5 fruit fly cellular contexts compared by ENCODE assay signal in the genomic region with DNA sequence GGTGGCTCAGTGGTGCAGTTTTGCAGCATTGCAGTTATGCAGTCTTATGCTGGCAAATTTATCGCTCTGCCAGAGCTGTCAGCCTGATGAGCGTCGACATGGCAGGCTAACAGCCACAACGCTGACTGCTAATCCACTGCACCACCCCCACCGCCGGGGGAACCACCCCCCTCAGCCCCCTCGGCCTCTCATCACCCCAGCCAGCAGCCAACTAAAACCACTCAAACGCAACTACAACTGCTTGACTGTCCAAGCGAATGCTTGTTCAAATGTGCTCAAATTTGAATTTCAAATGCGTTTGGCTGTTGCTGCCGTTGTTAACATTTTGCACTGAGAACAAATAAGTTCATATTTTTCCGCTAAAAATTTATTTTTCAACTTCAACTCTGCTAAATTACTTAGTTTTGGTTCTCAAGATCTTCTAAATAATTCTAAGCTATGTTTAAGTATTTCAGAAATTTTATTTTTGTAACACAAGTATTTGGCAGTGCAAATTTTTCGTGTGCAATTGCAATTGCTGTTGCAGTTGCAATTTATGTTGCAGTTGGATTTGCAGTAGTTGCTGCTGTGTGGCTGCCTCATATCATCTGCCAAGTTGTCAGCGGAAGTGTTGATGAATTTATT.
TF ChIP-seq lines count a peak whose summit lies in the region.

No protein-coding gene starts in this region.

- TF ChIP-seq CTCF in whole organism, embryonic (GFP tag; optimal IDR thresholded peaks at IDR 0.05; lab: Kevin White, UChicago) = no peak

TF ChIP-seq in whole organism, adult, 20 proteins besides CTCF, POLR2A, EP300 and RAD21:
- no peak for TF ChIP-seq bab1 (GFP tag; optimal IDR thresholded peaks at IDR 0.05; lab: Kevin White, UChicago)
- no peak for TF ChIP-seq Crg-1 (GFP tag; optimal IDR thresholded peaks at IDR 0.05; lab: Kevin White, UChicago)
- peak; percentile 78 for TF ChIP-seq tj (GFP tag; optimal IDR thresholded peaks at IDR 0.05; lab: Kevin White, UChicago)
- TF ChIP-seq cic (GFP tag; optimal IDR thresholded peaks at IDR 0.05; lab: Kevin White, UChicago) = no peak
- no peak for TF ChIP-seq CG1620 (GFP tag; optimal IDR thresholded peaks at IDR 0.05; lab: Kevin White, UChicago)
- peak; percentile 22 for TF ChIP-seq CG7045 (GFP tag; optimal IDR thresholded peaks at IDR 0.05; lab: Kevin White, UChicago)
- TF ChIP-seq CG33017 (tag; optimal IDR thresholded peaks at IDR 0.05; lab: Kevin White, UChicago) = peak; percentile 5
- TF ChIP-seq cnc (optimal IDR thresholded peaks at IDR 0.05; lab: Kevin White, UChicago) = no peak
- TF ChIP-seq Hr96 (GFP tag; optimal IDR thresholded peaks at IDR 0.05; lab: Kevin White, UChicago) = no peak
- TF ChIP-seq CG7101 (tag; optimal IDR thresholded peaks at IDR 0.05; lab: Kevin White, UChicago) = peak; percentile 13
- no peak for TF ChIP-seq CG12768 (GFP tag; optimal IDR thresholded peaks at IDR 0.05; lab: Kevin White, UChicago)
- TF ChIP-seq CG14711 (tag; optimal IDR thresholded peaks at IDR 0.05; lab: Kevin White, UChicago) = peak; percentile 13
- TF ChIP-seq ovo (GFP tag; optimal IDR thresholded peaks at IDR 0.05; lab: Kevin White, UChicago) = no peak
- TF ChIP-seq toe (GFP tag; optimal IDR thresholded peaks at IDR 0.05; lab: Kevin White, UChicago) = no peak

TF ChIP-seq in whole organism, embryonic, 481 proteins besides CTCF, POLR2A, EP300 and RAD21 (continues in another document):
- TF ChIP-seq CG14710 (tag; optimal IDR thresholded peaks at IDR 0.05; lab: Kevin White, UChicago) (no peak), CG4424 (GFP tag; optimal IDR thresholded peaks at IDR 0.05; lab: Kevin White, UChicago) (peak; percentile 25), CG10654 (GFP tag; optimal IDR thresholded peaks at IDR 0.05; lab: Kevin White, UChicago) (no peak), CG12155 (GFP tag; optimal IDR thresholded peaks at IDR 0.05; lab: Kevin White, UChicago) (no peak), CG6683 (GFP tag; optimal IDR thresholded peaks at IDR 0.05; lab: Kevin White, UChicago) (no peak), Hand (GFP tag; optimal IDR thresholded peaks at IDR 0.05; lab: Kevin White, UChicago) (no peak), GATAe (GFP tag; conservative IDR thresholded peaks at IDR 0.05; lab: Robert Waterston, UW) (no peak), ERR (GFP tag; optimal IDR thresholded peaks at IDR 0.05; lab: Kevin White, UChicago) (no peak), Nf-YB (GFP tag; optimal IDR thresholded peaks at IDR 0.05; lab: Kevin White, UChicago) (no peak), Sox102F (GFP tag; optimal IDR thresholded peaks at IDR 0.05; lab: Kevin White, UChicago) (peak; percentile 60), CG8359 (GFP tag; optimal IDR thresholded peaks at IDR 0.05; lab: Kevin White, UChicago; ENCODE audit: borderline replicate concordance) (no peak), fd96Cb (tag; optimal IDR thresholded peaks at IDR 0.05; lab: Kevin White, UChicago) (peak; percentile 36), CG42726 (GFP tag; IDR thresholded peaks at IDR 0.05; lab: Robert Waterston, UW; ENCODE audit: partially characterized antibody) (no peak), phol (tag; optimal IDR thresholded peaks at IDR 0.05; lab: Kevin White, UChicago) (peak; percentile 39), YL-1 (GFP tag; optimal IDR thresholded peaks at IDR 0.05; lab: Kevin White, UChicago) (no peak), CG12391 (tag; optimal IDR thresholded peaks at IDR 0.05; lab: Kevin White, UChicago) (peak; percentile 25), CG30403 (GFP tag; optimal IDR thresholded peaks at IDR 0.05; lab: Kevin White, UChicago) (peak; percentile 41), jing (GFP tag; optimal IDR thresholded peaks at IDR 0.05; lab: Kevin White, UChicago) (no peak)

TF ChIP-seq in whole organism, prepupa, 60 proteins besides CTCF, POLR2A, EP300 and RAD21 (continues in another document):
- no peak for TF ChIP-seq CG9139 (GFP tag; optimal IDR thresholded peaks at IDR 0.05; lab: Kevin White, UChicago)
- TF ChIP-seq esn (GFP tag; optimal IDR thresholded peaks at IDR 0.05; lab: Kevin White, UChicago) = peak; percentile 61
- no peak for TF ChIP-seq ss (GFP tag; optimal IDR thresholded peaks at IDR 0.05; lab: Kevin White, UChicago)
- no peak for TF ChIP-seq Sox15 (GFP tag; optimal IDR thresholded peaks at IDR 0.05; lab: Kevin White, UChicago)
- no peak for TF ChIP-seq Eip93F (GFP tag; optimal IDR thresholded peaks at IDR 0.05; lab: Kevin White, UChicago)
- peak; percentile 57 for TF ChIP-seq CG3919 (GFP tag; optimal IDR thresholded peaks at IDR 0.05; lab: Kevin White, UChicago)
- no peak for TF ChIP-seq CG11902 (GFP tag; optimal IDR thresholded peaks at IDR 0.05; lab: Kevin White, UChicago)
- peak; percentile 86 for TF ChIP-seq CG6276 (GFP tag; optimal IDR thresholded peaks at IDR 0.05; lab: Kevin White, UChicago)
- peak; percentile 17 for TF ChIP-seq Ets21C (GFP tag; optimal IDR thresholded peaks at IDR 0.05; lab: Kevin White, UChicago)
- peak; percentile 90 for TF ChIP-seq CG8119 (GFP tag; IDR thresholded peaks at IDR 0.05; lab: Robert Waterston, UW)
- TF ChIP-seq fd59A (GFP tag; optimal IDR thresholded peaks at IDR 0.05; lab: Kevin White, UChicago) = no peak
- peak; percentile 84 for TF ChIP-seq Eip78C (GFP tag; lab: Kevin White, UChicago)
- TF ChIP-seq fd85E (GFP tag; optimal IDR thresholded peaks at IDR 0.05; lab: Kevin White, UChicago) = no peak
- TF ChIP-seq dac (GFP tag; optimal IDR thresholded peaks at IDR 0.05; lab: Kevin White, UChicago) = peak; percentile 55
- TF ChIP-seq CG4318 (GFP tag; optimal IDR thresholded peaks at IDR 0.05; lab: Kevin White, UChicago) = peak; percentile 64
- TF ChIP-seq vri (GFP tag; optimal IDR thresholded peaks at IDR 0.05; lab: Kevin White, UChicago) = no peak
- peak; percentile 50 for TF ChIP-seq Eip75B (GFP tag; optimal IDR thresholded peaks at IDR 0.05; lab: Kevin White, UChicago)
- peak; percentile 59 for TF ChIP-seq Sox14 (GFP tag; optimal IDR thresholded peaks at IDR 0.05; lab: Kevin White, UChicago)
- no peak for TF ChIP-seq fkh (GFP tag; optimal IDR thresholded peaks at IDR 0.05; lab: Kevin White, UChicago)

TF ChIP-seq in whole organism, pupa, 21 proteins besides CTCF, POLR2A, EP300 and RAD21 (continues in another document):
- TF ChIP-seq CG14655 (GFP tag; optimal IDR thresholded peaks at IDR 0.05; lab: Kevin White, UChicago) (peak; percentile 81), CG12605 (GFP tag; IDR thresholded peaks at IDR 0.05; lab: Robert Waterston, UW) (peak; percentile 74), CG8159 (tag; optimal IDR thresholded peaks at IDR 0.05; lab: Kevin White, UChicago) (peak; percentile 12), D1 (tag; optimal IDR thresholded peaks at IDR 0.05; lab: Kevin White, UChicago) (no peak), CG34367 (tag; optimal IDR thresholded peaks at IDR 0.05; lab: Kevin White, UChicago) (peak; percentile 7), CG9948 (tag; optimal IDR thresholded peaks at IDR 0.05; lab: Kevin White, UChicago) (peak; percentile 54), CG15710 (tag; optimal IDR thresholded peaks at IDR 0.05; lab: Kevin White, UChicago) (peak; percentile 12), EcR (GFP tag; optimal IDR thresholded peaks at IDR 0.05; lab: Kevin White, UChicago) (no peak), CG4496 (GFP tag; IDR thresholded peaks at IDR 0.05; lab: Robert Waterston, UW) (peak; percentile 90), rn (GFP tag; IDR thresholded peaks at IDR 0.05; lab: Robert Waterston, UW) (peak; percentile 42; the same call in 1 of the 2 replicates), CG13204 (GFP tag; optimal IDR thresholded peaks at IDR 0.05; lab: Kevin White, UChicago) (no peak), CG10348 (GFP tag; IDR thresholded peaks at IDR 0.05; lab: Robert Waterston, UW) (0 out of 2 replicates have a peak, but pooled peaks have one; percentile 25), Ets98B (GFP tag; IDR thresholded peaks at IDR 0.05; lab: Robert Waterston, UW) (peak; percentile 89), CG32121 (GFP tag; IDR thresholded peaks at IDR 0.05; lab: Robert Waterston, UW) (peak; percentile 93), Pif1A (GFP tag; optimal IDR thresholded peaks at IDR 0.05; lab: Kevin White, UChicago) (peak; percentile 60), Snoo (tag; optimal IDR thresholded peaks at IDR 0.05; lab: Kevin White, UChicago) (peak; percentile 11), gl (tag; optimal IDR thresholded peaks at IDR 0.05; lab: Kevin White, UChicago) (no peak), Pif1B (GFP tag; optimal IDR thresholded peaks at IDR 0.05; lab: Kevin White, UChicago) (peak; percentile 40), CG17806 (tag; optimal IDR thresholded peaks at IDR 0.05; lab: Kevin White, UChicago) (peak; percentile 50), fd96Ca (GFP tag; IDR thresholded peaks at IDR 0.05; lab: Robert Waterston, UW) (peak; percentile 71)

TF ChIP-seq in whole organism, wandering third instar larva, 38 proteins besides CTCF, POLR2A, EP300 and RAD21 (continues in another document):
- TF ChIP-seq OdsH (GFP tag; optimal IDR thresholded peaks at IDR 0.05; lab: Kevin White, UChicago) = no peak
- no peak for TF ChIP-seq jim (GFP tag; optimal IDR thresholded peaks at IDR 0.05; lab: Kevin White, UChicago)
- no peak for TF ChIP-seq Hnf4 (GFP tag; optimal IDR thresholded peaks at IDR 0.05; lab: Kevin White, UChicago)
- TF ChIP-seq Hr83 (GFP tag; optimal IDR thresholded peaks at IDR 0.05; lab: Kevin White, UChicago; ENCODE audit: poor library complexity, severe bottlenecking) = no peak
- no peak for TF ChIP-seq sv (GFP tag; optimal IDR thresholded peaks at IDR 0.05; lab: Kevin White, UChicago)
- no peak for TF ChIP-seq sage (GFP tag; optimal IDR thresholded peaks at IDR 0.05; lab: Kevin White, UChicago)
- TF ChIP-seq Mio (GFP tag; optimal IDR thresholded peaks at IDR 0.05; lab: Kevin White, UChicago) = no peak
- TF ChIP-seq ey (GFP tag; optimal IDR thresholded peaks at IDR 0.05; lab: Kevin White, UChicago) = peak; percentile 48
- TF ChIP-seq foxo (GFP tag; optimal IDR thresholded peaks at IDR 0.05; lab: Kevin White, UChicago) = peak in 1 of 2 experiments; percentile 49
- TF ChIP-seq rgr (GFP tag; optimal IDR thresholded peaks at IDR 0.05; lab: Kevin White, UChicago) = peak; percentile 56
- no peak for TF ChIP-seq N (GFP tag; optimal IDR thresholded peaks at IDR 0.05; lab: Kevin White, UChicago)
- TF ChIP-seq pan (optimal IDR thresholded peaks at IDR 0.05; lab: Kevin White, UChicago) = no peak
- no peak for TF ChIP-seq dsf (GFP tag; optimal IDR thresholded peaks at IDR 0.05; lab: Kevin White, UChicago; ENCODE audit: borderline replicate concordance)
- peak; percentile 99 for TF ChIP-seq Dfd (GFP tag; optimal IDR thresholded peaks at IDR 0.05; lab: Kevin White, UChicago)
- TF ChIP-seq CG9705 (GFP tag; optimal IDR thresholded peaks at IDR 0.05; lab: Kevin White, UChicago) = no peak
- TF ChIP-seq Dif (GFP tag; optimal IDR thresholded peaks at IDR 0.05; lab: Kevin White, UChicago; ENCODE audit: partially characterized antibody) = no peak
- TF ChIP-seq Vsx2 (GFP tag; optimal IDR thresholded peaks at IDR 0.05; lab: Kevin White, UChicago; ENCODE audit: partially characterized antibody) = no peak
- peak; percentile 60 for TF ChIP-seq Sp1 (GFP tag; optimal IDR thresholded peaks at IDR 0.05; lab: Kevin White, UChicago)
- peak; percentile 58 for TF ChIP-seq HLH106 (tag; optimal IDR thresholded peaks at IDR 0.05; lab: Kevin White, UChicago)
- no peak for TF ChIP-seq usp (GFP tag; optimal IDR thresholded peaks at IDR 0.05; lab: Kevin White, UChicago)
- TF ChIP-seq CrebA (GFP tag; optimal IDR thresholded peaks at IDR 0.05; lab: Kevin White, UChicago; ENCODE audit: borderline replicate concordance) = no peak
